Worm (Caenorhabditis elegans) whole organism, late embryonic: ENCODE measurements around the gene shk-1.
A peak's percentile ranks its signal among the peaks of the same experiment; 100 is the strongest.

Experiments
- K02D7.2 ChIP-seq: sonication (generic microtip); optimal IDR thresholded peaks from 2 replicates; lab custom pipeline; 2017; ENCODE audit warnings: mild to moderate bottlenecking, missing genetic modification characterization, missing compliant biosample characterization
- K09A11.1 ChIP-seq: sonication (generic microtip); optimal IDR thresholded peaks from 2 replicates; lab custom pipeline; 2017; ENCODE audit warnings: antibody characterized with exemption, mild to moderate bottlenecking, missing genetic modification characterization, missing compliant biosample characterization; ENCODE audit not compliant: insufficient read depth
- Y22D7AL.16 ChIP-seq: sonication (generic microtip); optimal IDR thresholded peaks from 2 replicates; lab custom pipeline; 2016; ENCODE audit warnings: missing genetic modification characterization, missing compliant biosample characterization
- ama-1 ChIP-seq: fragments of 150-350 bp; optimal IDR thresholded peaks from 2 replicates; lab custom pipeline; 2014
- ceh-14 ChIP-seq: sonication (generic microtip); optimal IDR thresholded peaks from 2 replicates; lab custom pipeline; 2016; ENCODE audit warnings: missing genotype, missing genetic modification characterization, missing compliant biosample characterization
- ceh-18 ChIP-seq: sonication (generic microtip); optimal IDR thresholded peaks from 2 replicates; lab custom pipeline; 2016; ENCODE audit warnings: missing genetic modification characterization, missing compliant biosample characterization
- ceh-2 ChIP-seq: sonication (generic microtip); optimal IDR thresholded peaks from 2 replicates; lab custom pipeline; 2016; ENCODE audit warnings: missing genotype, missing genetic modification characterization, missing compliant biosample characterization
- ceh-31 ChIP-seq: sonication (generic microtip); optimal IDR thresholded peaks from 2 replicates; lab custom pipeline; 2016; ENCODE audit warnings: missing genetic modification characterization, missing compliant biosample characterization
- ceh-34 ChIP-seq: sonication (generic microtip); optimal IDR thresholded peaks from 2 replicates; lab custom pipeline; 2016; ENCODE audit warnings: mild to moderate bottlenecking, missing genetic modification characterization, missing compliant biosample characterization
- ceh-48 ChIP-seq: sonication (generic microtip); optimal IDR thresholded peaks from 2 replicates; lab custom pipeline; 2016; ENCODE audit warnings: missing genetic modification characterization, inconsistent platforms, missing compliant biosample characterization
- ceh-6 ChIP-seq: fragments of 200-800 bp; sonication (Bioruptor generic); optimal IDR thresholded peaks from 2 replicates; lab custom pipeline; 2018; ENCODE audit warnings: mild to moderate bottlenecking, missing genetic modification characterization, missing compliant biosample characterization
- che-1 ChIP-seq: sonication (generic microtip); optimal IDR thresholded peaks from 2 replicates; lab custom pipeline; 2016; ENCODE audit warnings: mild to moderate bottlenecking, missing genetic modification characterization, missing compliant biosample characterization
- dmd-4 ChIP-seq: sonication (generic microtip); optimal IDR thresholded peaks from 2 replicates; lab custom pipeline; 2016; ENCODE audit warnings: borderline replicate concordance, missing genetic modification characterization, missing compliant biosample characterization
- elt-2 ChIP-seq: sonication (generic microtip); optimal IDR thresholded peaks from 2 replicates; lab custom pipeline; 2016; ENCODE audit warnings: missing genetic modification reagents, missing genetic modification characterization, missing compliant biosample characterization
- elt-4 ChIP-seq: sonication (generic microtip); optimal IDR thresholded peaks from 2 replicates; lab custom pipeline; 2016; ENCODE audit warnings: missing genetic modification characterization, missing compliant biosample characterization
- eyg-1 ChIP-seq: sonication (generic microtip); optimal IDR thresholded peaks from 2 replicates; lab custom pipeline; 2016; ENCODE audit warnings: missing genotype, missing genetic modification characterization, missing compliant biosample characterization
- fax-1 ChIP-seq: sonication (generic microtip); optimal IDR thresholded peaks from 2 replicates; lab custom pipeline; 2016; ENCODE audit warnings: missing genotype, missing genetic modification characterization, missing compliant biosample characterization
- fkh-10 ChIP-seq: fragments of 150-350 bp; optimal IDR thresholded peaks from 2 replicates; lab custom pipeline; 2014; ENCODE audit warnings: missing biosample characterization, missing genetic modification reagents, missing genetic modification characterization
- fkh-6 ChIP-seq: sonication (generic microtip); optimal IDR thresholded peaks from 2 replicates; lab custom pipeline; 2016; ENCODE audit warnings: missing genetic modification characterization, missing compliant biosample characterization
- hlh-13 ChIP-seq: fragments of 200-800 bp; sonication (Bioruptor generic); optimal IDR thresholded peaks from 2 replicates; lab custom pipeline; 2018; ENCODE audit warnings: mild to moderate bottlenecking, missing genetic modification characterization, missing compliant biosample characterization
- hlh-30 ChIP-seq: sonication (generic microtip); optimal IDR thresholded peaks from 2 replicates; lab custom pipeline; 2017; ENCODE audit warnings: antibody characterized with exemption, missing genetic modification characterization, missing compliant biosample characterization; ENCODE audit not compliant: insufficient read depth
- madf-2 ChIP-seq: sonication (generic microtip); optimal IDR thresholded peaks from 2 replicates; lab custom pipeline; 2017; ENCODE audit warnings: missing genetic modification characterization, missing compliant biosample characterization
- mec-3 ChIP-seq: sonication (generic microtip); optimal IDR thresholded peaks from 2 replicates; lab custom pipeline; 2016; ENCODE audit warnings: borderline replicate concordance, missing genetic modification characterization, missing compliant biosample characterization
- nfya-1 ChIP-seq: sonication (generic microtip); optimal IDR thresholded peaks from 2 replicates; lab custom pipeline; 2017; ENCODE audit warnings: missing genetic modification characterization, mild to moderate bottlenecking, missing compliant biosample characterization, antibody characterized with exemption, moderate library complexity
- nhr-11 ChIP-seq: fragments of 150-350 bp; optimal IDR thresholded peaks from 2 replicates; lab custom pipeline; 2014; ENCODE audit warnings: missing biosample characterization, missing genetic modification characterization
- nhr-232 ChIP-seq: sonication (generic microtip); optimal IDR thresholded peaks from 2 replicates; lab custom pipeline; 2016; ENCODE audit warnings: missing genetic modification characterization, missing compliant biosample characterization
- pag-3 ChIP-seq: sonication (generic microtip); optimal IDR thresholded peaks from 2 replicates; lab custom pipeline; 2016; ENCODE audit warnings: missing compliant biosample characterization, missing genetic modification characterization, borderline replicate concordance
- pax-1 ChIP-seq: fragments of 150-350 bp; optimal IDR thresholded peaks from 2 replicates; lab custom pipeline; 2014; ENCODE audit warnings: missing biosample characterization, missing genetic modification characterization
- pha-2 ChIP-seq: sonication (generic microtip); optimal IDR thresholded peaks from 2 replicates; lab custom pipeline; 2017; ENCODE audit warnings: mild to moderate bottlenecking, missing genetic modification characterization, missing compliant biosample characterization
- pha-4 ChIP-seq: fragments of 150-350 bp; optimal IDR thresholded peaks from 2 replicates; lab custom pipeline; 2018; ENCODE audit warnings: missing biosample characterization, missing genetic modification reagents, missing genetic modification characterization
- rnt-1 ChIP-seq: sonication (generic microtip); optimal IDR thresholded peaks from 2 replicates; lab custom pipeline; 2016; ENCODE audit warnings: missing genetic modification characterization, missing compliant biosample characterization
- sox-2 ChIP-seq: fragments of 200-800 bp; sonication (Bioruptor generic); IDR thresholded peaks from 2 replicates; pipeline ENCODE4 v1.3.6; 2022; ENCODE audit warnings: missing genetic modification reagents, missing genetic modification characterization, missing compliant biosample characterization
- tbx-2 ChIP-seq: sonication (generic microtip); optimal IDR thresholded peaks from 2 replicates; lab custom pipeline; 2016; ENCODE audit warnings: missing genetic modification characterization, missing compliant biosample characterization
- ttx-3 ChIP-seq: sonication (generic microtip); optimal IDR thresholded peaks from 2 replicates; lab custom pipeline; 2016; ENCODE audit warnings: missing genetic modification reagents, missing genetic modification characterization, missing compliant biosample characterization
- unc-42 ChIP-seq: sonication (generic microtip); optimal IDR thresholded peaks from 2 replicates; lab custom pipeline; 2016; ENCODE audit warnings: missing genotype, missing genetic modification characterization, missing compliant biosample characterization
- unc-86 ChIP-seq: sonication (generic microtip); optimal IDR thresholded peaks from 2 replicates; lab custom pipeline; 2016; ENCODE audit warnings: missing genetic modification characterization, missing compliant biosample characterization
- zip-5 ChIP-seq: sonication (generic microtip); optimal IDR thresholded peaks from 2 replicates; lab custom pipeline; 2016; ENCODE audit warnings: missing genetic modification characterization, missing compliant biosample characterization

The shk-1 gene

DNA sequence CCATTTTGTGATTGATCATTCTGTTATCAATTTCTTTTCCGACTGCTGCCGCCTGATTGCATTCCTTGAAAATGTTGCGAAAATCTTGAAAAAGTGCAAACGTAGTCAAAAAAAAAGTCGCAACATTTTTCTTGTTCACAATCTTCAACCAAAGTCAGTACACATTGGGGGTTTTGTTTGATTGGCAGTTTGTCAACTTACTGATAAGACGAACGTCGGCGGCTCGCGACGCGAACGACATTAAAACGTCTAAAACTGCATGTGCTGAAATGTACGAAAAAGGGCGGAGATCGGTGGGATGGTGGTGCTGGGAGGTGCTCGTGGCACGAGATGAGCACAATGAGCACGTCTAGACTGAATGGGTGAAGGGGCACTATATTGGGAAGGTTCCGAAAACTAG, 19.2 kb upstream of the shk-1 start:
- TF ChIP-seq che-1 (tag; lab: Kevin White, UChicago) (no peak), Y22D7AL.16 (tag; lab: Kevin White, UChicago) (no peak), pha-2 (tag; lab: Kevin White, UChicago) (no peak), nhr-232 (tag; lab: Kevin White, UChicago) (no peak), eyg-1 (tag; lab: Kevin White, UChicago) (no peak)

DNA sequence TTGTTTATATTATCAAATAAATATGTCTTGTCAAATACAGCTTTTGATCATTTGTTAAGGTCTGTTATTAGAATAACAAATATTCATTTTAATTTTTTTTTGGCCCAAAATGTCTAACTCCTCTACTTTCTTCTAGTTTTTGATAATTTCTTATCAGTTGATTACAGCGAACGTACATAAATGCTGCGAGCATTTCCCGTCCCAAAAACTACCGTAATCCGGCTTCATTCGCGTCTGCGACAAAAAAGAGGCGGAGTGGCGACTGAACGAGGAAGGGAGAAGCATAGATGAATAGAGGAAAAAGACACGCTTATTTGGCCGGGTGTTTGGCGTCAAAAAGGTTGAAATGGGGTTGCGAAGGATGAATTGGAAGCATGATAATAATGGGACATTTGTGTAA, 17.5 kb upstream of the shk-1 start:
- TF ChIP-seq sox-2 (GFP tag; lab: Robert Waterston, UW) (no peak), madf-2 (peak; percentile 28), K02D7.2 (tag; lab: Kevin White, UChicago) (no peak), elt-2 (tag; lab: Kevin White, UChicago) (peak; percentile 22)

DNA sequence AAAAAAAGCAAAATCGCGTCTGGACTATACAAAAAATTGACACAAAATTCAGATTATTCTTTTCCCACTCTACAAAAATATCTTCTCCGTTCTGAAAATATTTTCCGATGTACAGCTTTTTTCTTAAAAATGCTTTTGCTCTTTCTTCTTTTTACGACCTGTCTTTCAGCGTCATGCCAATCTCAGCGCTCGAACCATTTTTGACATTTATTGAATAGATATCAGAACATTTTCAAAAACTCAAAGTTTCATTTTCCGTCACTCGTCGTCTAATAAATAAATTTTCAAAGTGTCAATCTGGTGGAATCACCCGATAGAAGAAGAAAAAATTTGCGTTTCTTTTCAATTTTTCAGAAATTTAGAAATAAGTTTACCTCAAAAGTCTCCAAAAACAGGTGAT, 16.6 kb upstream of the shk-1 start:
- no peak for TF ChIP-seq ceh-34 (tag; lab: Kevin White, UChicago)
- no peak for TF ChIP-seq fax-1 (tag; lab: Kevin White, UChicago)
- no peak for TF ChIP-seq K02D7.2 (tag; lab: Kevin White, UChicago)
- TF ChIP-seq dmd-4 (tag; lab: Kevin White, UChicago) = no peak
- no peak for TF ChIP-seq hlh-30 (tag; lab: Kevin White, UChicago)
- no peak for TF ChIP-seq che-1 (tag; lab: Kevin White, UChicago)
- TF ChIP-seq K09A11.1 (tag; lab: Kevin White, UChicago) = no peak
- TF ChIP-seq ceh-2 (tag; lab: Kevin White, UChicago) = no peak
- no peak for TF ChIP-seq ttx-3

DNA sequence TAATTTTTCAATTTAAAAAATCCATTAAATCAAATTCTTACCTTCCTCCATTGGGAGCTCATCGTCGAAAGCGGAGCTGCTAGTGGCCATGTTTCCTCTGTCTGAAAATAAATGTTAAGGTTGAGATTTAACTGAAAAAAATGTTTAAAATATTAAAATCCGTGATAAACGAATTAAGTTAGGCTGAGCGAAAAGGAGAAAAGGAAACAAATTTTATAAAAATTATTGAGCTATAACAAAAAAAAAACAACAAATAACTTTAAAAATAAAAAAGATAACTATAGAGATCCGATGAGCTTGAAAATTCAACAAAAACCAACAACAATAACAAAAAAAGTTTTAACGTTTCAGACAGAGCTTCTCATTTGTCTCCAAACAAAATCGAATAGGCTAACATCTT, 15.2 kb upstream of the shk-1 start, which contains the start of gene pno-1:
TSS of gene pno-1 (minus strand) at position 101 of the 400 bp plus-strand sequence.
- TF ChIP-seq fkh-6 (tag; lab: Kevin White, UChicago) = no peak

DNA sequence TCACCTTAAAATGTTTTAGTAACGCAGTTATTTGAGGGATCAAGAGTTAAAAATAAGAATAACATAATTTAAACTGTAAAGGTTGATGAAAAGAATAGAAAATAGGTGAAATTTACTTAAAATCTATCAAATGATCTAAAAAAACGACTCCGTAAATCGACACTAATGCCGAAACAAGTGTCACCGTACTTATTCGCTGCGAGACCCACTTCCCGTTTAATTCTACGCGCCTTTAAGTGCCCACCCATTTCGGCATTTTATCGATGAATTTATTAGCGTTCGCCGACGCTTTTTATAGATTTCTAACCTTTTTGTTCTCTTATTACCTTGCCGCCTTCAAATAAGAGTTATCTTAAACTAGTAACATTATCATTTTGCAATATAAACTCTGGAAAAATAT, 12.0 kb upstream of the shk-1 start, which contains the start of the genes Y53C12B.1 and nos-3:
TSS of gene Y53C12B.1 (minus strand) at position 10 of the 400 bp plus-strand sequence.
TSS of gene nos-3 (plus strand) at position 248 of the 400 bp plus-strand sequence.
- no peak for TF ChIP-seq hlh-30 (tag; lab: Kevin White, UChicago)
- TF ChIP-seq ceh-34 (tag; lab: Kevin White, UChicago) = peak; percentile 37
- TF ChIP-seq ceh-31 (tag; lab: Kevin White, UChicago) = peak; percentile 60
- TF ChIP-seq che-1 (tag; lab: Kevin White, UChicago) = no peak
- peak; percentile 27 for TF ChIP-seq ceh-2 (tag; lab: Kevin White, UChicago)
- TF ChIP-seq nhr-11 (tag; lab: Kevin White, UChicago) = no peak
- TF ChIP-seq pag-3 (tag; lab: Kevin White, UChicago) = no peak
- no peak for TF ChIP-seq fkh-10 (GFP tag; lab: Kevin White, UChicago)
- TF ChIP-seq madf-2 = no peak
- TF ChIP-seq tbx-2 (tag; lab: Kevin White, UChicago) = peak; percentile 41
- no peak for TF ChIP-seq ceh-18 (tag; lab: Kevin White, UChicago)
- no peak for TF ChIP-seq ama-1 (lab: Kevin White, UChicago)
- TF ChIP-seq nfya-1 (tag; lab: Kevin White, UChicago) = peak; percentile 89
- no peak for TF ChIP-seq ceh-6
- no peak for TF ChIP-seq zip-5
- TF ChIP-seq unc-86 (tag; lab: Kevin White, UChicago) = no peak
- no peak for TF ChIP-seq elt-4
- TF ChIP-seq pha-4 = no peak
- no peak for TF ChIP-seq dmd-4 (tag; lab: Kevin White, UChicago)
- TF ChIP-seq elt-2 (tag; lab: Kevin White, UChicago) = peak; percentile 39
- peak; percentile 10 for TF ChIP-seq pax-1
- TF ChIP-seq mec-3 (tag; lab: Kevin White, UChicago) = no peak
- peak; percentile 82 for TF ChIP-seq unc-42 (tag; lab: Kevin White, UChicago)
- no peak for TF ChIP-seq sox-2 (GFP tag; lab: Robert Waterston, UW)
- no peak for TF ChIP-seq hlh-13
- TF ChIP-seq ceh-14 = no peak
- TF ChIP-seq ceh-48 (tag; lab: Kevin White, UChicago) = peak; percentile 33
- TF ChIP-seq rnt-1 = no peak
